Fruit fly (Drosophila melanogaster) Kc167 (cell line): ENCODE results near the gene CG43915.

Experiments used
- Myc ChIP-seq: fragments of >200 bp; optimal IDR thresholded peaks from 2 replicates; lab custom pipeline; 2017; ENCODE audit warnings: missing external identifiers
- Sin3A ChIP-seq: fragments of >200 bp; optimal IDR thresholded peaks from 2 replicates; lab custom pipeline; 2018; ENCODE audit warnings: missing external identifiers
- h ChIP-seq: fragments of >200 bp; optimal IDR thresholded peaks from 3 replicates; lab custom pipeline; 2018; ENCODE audit warnings: missing external identifiers
- insv ChIP-seq: fragments of >200 bp; optimal IDR thresholded peaks from 3 replicates; lab custom pipeline; 2018; ENCODE audit warnings: missing external identifiers
- psq ChIP-seq: fragments of >200 bp; optimal IDR thresholded peaks from 2 replicates; lab custom pipeline; 2017; ENCODE audit warnings: missing external identifiers
- ttk ChIP-seq: sonication (Bioruptor generic); optimal IDR thresholded peaks from 2 replicates; lab custom pipeline; 2017; ENCODE audit warnings: missing external identifiers

The CG43915 gene

DNA sequence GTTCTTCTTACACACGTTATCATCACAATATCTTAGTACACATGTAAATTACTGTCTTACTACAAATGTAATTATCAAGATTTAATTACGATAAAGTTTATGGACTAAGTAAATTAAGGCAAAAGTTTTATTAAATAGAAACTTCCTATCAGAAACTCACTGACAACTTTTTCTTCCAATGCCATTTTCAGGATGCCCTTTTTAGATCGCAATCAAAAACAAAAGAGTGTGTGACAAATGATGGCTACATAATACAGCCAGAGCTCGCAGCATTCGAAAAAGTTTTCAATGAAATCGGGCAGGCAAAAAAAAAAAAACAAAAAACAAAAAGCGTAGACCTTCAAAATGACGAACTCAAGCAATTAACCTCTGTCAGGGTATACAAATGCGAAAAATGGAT lies at the start of gene CG43915:
Gene CG43915, plus strand, starts transcription at position 301 of the 400 bp plus-strand sequence.
- TF ChIP-seq Sin3A (lab: Kevin White, UChicago) = no peak
- no peak for TF ChIP-seq Myc
- TF ChIP-seq psq = no peak
- no peak for TF ChIP-seq h (lab: Kevin White, UChicago)
- TF ChIP-seq insv (lab: Kevin White, UChicago) = no peak
- TF ChIP-seq ttk (lab: Kevin White, UChicago) = no peak

DNA sequence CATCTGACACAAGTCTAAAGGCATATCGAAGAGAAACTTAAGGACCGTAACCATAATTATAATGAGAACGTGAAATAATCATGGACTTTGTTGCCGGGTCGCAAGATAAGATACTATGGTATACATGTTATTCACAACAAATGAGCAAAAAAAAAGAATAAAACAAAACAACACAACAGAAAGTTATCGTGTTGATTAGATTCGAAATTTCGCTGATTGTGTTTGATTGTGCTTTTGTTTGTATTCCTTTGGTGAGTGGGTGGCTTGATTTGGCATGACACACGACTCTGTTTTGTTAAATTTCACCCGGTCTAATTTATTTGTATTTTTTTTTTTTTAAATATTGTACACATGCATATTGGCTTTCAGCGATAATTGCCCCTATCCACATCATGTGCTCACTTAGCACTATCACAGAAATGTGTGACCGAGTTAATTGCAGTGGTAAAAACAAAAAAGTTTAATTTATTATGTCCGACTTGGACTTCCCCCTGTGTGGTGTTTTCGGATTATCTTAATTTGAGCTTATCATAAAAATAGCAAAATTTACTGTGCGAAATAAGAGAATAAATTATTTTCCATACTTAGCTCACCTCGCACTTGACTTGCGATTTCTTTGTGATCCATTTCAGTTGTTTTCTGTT lies 48.9 kb upstream of the CG43915 start:
- TF ChIP-seq psq (no peak), insv (lab: Kevin White, UChicago) (no peak), ttk (lab: Kevin White, UChicago) (no peak), h (lab: Kevin White, UChicago) (no peak), Sin3A (lab: Kevin White, UChicago) (no peak), Myc (no peak)

DNA sequence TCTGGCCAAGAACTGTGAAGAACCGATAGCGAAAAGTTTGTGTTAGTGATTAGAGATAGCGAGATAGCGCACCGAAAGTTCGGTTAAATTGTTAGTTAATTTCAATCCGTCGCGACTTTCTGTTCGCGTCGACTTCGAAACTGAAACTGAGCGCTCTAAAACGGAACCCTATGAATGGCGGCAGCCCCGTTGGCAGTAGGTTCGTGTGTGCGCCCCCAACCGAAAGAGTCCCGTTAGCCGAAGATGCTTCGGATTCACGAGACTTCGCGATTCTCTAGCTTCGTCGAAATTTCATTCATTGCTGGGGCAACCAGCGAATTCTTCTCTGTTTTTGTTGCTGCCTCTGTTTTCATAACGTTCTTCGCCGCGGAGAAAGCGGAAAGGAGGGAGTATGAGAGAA lies 47.2 kb upstream of the CG43915 start:
- TF ChIP-seq psq = no peak

DNA sequence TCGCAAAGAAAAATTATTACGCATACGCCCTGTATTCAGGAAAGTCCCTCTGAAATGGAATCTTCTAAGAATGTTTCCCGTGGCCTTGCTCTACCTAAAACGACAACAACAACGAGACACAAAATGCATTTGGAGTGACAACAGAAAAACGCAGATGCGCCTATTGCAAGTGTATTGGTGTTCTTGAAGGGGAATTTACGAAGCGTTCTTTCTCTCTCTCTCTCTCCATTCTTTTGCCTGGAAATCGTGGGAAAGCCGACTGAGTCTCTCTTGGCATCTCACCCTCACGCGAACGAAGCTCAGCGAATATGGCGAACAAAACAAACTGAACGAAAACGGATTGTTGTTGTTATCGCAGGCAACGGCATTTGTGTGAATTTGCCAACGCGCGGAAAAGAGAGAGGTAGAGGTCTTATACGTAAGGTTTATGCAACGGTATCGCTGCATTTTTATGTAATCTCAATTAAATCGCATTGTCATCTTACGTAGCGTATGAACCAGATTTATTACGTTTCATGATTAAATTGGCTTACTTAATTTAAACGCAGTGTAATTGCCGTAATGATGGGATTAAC lies 46.4 kb upstream of the CG43915 start:
- no peak for TF ChIP-seq insv (lab: Kevin White, UChicago)
- TF ChIP-seq Sin3A (lab: Kevin White, UChicago) = no peak
- no peak for TF ChIP-seq psq
- TF ChIP-seq ttk (lab: Kevin White, UChicago) = no peak
- no peak for TF ChIP-seq Myc
- no peak for TF ChIP-seq h (lab: Kevin White, UChicago)

DNA sequence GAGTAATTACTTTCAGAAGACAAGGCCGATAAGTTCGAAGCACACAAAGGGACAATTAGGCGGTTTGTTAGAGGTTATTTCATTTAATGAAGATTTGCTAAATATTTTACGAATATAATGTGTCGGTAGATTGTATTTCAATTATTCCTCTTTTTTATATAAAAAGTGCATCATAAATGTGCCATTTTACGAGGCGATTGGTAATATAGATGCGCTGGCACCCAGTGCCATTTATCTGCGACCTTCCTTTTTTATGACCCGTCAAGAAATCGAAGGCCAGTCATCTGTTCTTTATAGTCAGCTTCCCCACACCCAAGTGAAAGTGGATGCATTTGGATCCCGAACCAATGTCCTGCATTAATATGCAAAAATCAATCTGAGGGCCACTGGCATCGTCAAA lies 45.2 kb upstream of the CG43915 start:
- no peak for TF ChIP-seq ttk (lab: Kevin White, UChicago)
- TF ChIP-seq insv (lab: Kevin White, UChicago) = no peak
- no peak for TF ChIP-seq Sin3A (lab: Kevin White, UChicago)
- TF ChIP-seq h (lab: Kevin White, UChicago) = no peak
- no peak for TF ChIP-seq psq
- no peak for TF ChIP-seq Myc

DNA sequence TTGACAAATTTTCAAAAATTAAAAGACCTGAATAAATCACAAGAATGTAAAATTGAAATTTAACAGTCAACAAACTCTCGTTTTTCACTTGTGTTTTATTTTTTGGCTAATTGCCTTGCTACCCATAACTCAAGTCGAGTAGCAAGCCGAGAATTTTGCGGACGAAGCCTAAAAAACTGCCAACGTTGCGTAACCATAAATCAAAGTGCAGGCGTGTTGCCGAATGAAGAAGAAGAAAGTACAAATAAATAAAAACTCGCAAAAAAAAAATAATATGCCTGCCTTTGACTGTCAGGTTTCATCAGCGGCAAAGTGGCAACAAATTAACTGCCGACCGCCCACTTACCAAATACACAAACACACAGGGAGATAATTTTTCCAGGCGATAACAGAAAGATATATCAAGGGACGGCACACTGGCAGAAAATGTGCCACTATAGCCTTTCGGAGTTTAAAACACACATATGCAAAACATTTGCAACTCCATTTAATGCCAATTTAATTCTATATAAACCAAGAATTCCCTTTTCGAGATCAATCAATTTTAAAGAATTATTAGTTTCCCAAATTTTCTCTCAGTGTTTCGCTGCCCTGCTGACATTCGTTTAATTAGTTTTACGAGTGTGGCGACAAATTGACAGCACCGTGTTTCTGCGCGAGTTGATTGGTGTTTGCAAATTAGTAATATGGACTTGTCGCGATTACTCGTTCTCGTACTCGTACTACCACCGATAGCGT lies 44.3 kb upstream of the CG43915 start:
- TF ChIP-seq Sin3A (lab: Kevin White, UChicago) = no peak
- TF ChIP-seq psq = no peak
- no peak for TF ChIP-seq h (lab: Kevin White, UChicago)
- TF ChIP-seq insv (lab: Kevin White, UChicago) = no peak
- TF ChIP-seq Myc = no peak
- no peak for TF ChIP-seq ttk (lab: Kevin White, UChicago)

DNA sequence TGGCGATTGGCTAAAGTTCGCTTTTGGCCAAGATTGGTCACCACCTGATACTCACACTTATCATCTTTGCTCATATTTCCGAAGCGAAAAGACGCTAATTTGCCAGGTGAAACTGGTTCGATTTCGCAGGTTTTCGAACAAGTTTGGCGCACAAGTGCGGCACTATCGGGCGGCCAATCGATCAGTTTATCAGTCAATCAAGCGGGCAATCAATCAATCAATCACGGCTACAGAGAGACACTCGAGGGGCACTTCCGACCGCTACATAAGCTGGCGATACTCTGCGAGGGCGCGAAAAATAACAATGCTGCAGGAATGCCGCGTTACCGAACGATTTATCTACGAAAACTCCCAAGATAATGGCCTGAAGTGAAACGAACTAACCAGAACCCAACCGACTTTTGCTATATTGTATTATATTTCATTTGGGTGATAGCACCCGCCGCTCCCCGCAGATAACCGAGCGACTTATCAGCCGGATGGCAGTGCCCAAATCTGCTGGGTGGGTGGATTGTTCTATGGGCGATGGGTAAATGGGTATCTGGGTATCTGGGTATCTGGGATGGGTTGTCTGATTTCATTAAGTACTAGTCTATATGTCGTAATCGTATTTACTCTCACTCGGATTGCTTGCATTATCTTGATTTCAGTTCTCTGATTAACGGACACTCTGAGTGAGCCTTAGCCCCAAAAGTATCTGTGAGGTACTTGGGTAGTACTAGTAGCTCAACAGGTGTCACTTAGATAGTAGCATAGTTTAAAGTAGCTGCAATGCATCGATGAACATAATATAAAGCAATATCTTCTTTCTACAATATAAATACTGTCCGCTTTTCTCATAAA lies 43.5 kb upstream of the CG43915 start:
- TF ChIP-seq psq (no peak), h (lab: Kevin White, UChicago) (no peak), Myc (no peak), ttk (lab: Kevin White, UChicago) (no peak), Sin3A (lab: Kevin White, UChicago) (no peak), insv (lab: Kevin White, UChicago) (no peak)

DNA sequence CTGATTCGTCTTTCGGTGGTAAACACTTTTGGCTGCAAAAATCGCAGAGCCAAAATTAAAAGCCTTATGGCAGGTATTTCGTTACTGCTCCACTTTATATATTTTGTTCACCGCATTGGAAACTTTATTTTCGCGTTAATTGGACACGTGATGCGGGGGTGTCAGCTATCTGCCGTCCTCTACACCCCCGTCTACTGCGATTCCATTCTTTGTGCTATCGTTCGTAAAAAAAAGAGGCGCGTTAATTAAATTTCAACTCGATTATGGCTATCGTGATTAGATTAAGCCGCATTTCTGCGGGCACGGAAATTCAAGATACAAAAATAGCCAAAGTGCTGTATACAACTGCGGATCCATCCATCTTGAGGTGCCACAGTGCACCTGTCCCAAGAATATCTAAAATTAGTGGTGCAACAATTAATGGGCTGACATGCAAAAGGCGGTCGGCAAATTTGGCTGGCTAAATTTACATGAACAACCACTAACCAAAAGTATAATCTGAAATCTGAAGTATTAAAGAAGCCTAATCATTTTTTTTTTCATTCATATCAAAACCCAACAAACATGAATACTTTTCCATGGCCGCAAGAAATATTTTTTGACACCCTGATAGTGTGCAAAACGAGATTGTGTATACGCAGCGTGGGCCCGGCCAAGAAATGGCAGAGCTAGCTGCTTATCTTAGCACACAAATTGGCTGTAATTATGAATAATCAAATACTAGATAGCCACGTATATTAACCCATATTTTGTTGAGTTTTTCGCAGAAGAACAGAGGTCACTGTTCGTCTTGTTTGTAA lies 42.5 kb upstream of the CG43915 start:
- no peak for TF ChIP-seq psq
- TF ChIP-seq h (lab: Kevin White, UChicago) = no peak
- no peak for TF ChIP-seq insv (lab: Kevin White, UChicago)
- no peak for TF ChIP-seq Myc
- TF ChIP-seq Sin3A (lab: Kevin White, UChicago) = no peak
- TF ChIP-seq ttk (lab: Kevin White, UChicago) = no peak

DNA sequence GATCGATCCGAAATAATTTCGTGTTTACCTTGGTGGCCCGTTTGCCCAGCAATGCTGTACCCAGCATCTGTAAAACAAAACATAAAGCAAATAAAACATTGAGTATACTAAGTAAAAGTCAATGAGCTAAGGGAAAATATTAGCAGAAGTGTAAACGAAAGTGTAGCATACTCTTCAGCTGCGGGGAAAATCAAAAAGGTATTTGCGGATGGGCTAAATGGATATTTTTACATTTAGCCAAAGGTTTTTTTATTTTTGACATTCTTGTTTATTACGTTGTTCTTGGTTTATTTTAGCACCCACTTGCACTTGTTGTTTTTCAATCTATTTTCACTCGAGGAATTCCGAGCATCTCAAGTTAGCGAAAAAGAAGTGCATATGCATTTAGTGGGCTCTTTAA lies 41.8 kb upstream of the CG43915 start:
- no peak for TF ChIP-seq h (lab: Kevin White, UChicago)
- no peak for TF ChIP-seq Myc

DNA sequence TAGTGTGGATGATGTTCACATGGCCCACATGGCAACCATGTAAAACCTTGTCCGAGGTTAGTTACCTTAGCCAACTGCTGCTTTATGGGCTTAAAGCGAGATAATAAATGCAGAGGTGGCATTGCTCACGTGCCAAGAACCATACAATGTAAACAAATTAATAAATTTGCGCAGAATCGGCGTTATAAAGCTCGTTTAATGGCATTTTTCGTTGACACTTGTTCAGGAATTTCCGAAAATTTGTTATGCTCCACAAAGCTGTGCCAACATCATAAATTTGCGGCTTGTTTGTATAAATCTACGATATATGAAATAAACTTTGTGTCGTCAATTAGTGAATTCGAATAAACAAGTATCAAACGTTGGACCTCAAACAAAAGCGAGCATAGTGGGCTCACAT lies 40.9 kb upstream of the CG43915 start:
- TF ChIP-seq Sin3A (lab: Kevin White, UChicago) = no peak
- no peak for TF ChIP-seq h (lab: Kevin White, UChicago)
- no peak for TF ChIP-seq insv (lab: Kevin White, UChicago)
- no peak for TF ChIP-seq psq
- TF ChIP-seq Myc = no peak
- no peak for TF ChIP-seq ttk (lab: Kevin White, UChicago)

DNA sequence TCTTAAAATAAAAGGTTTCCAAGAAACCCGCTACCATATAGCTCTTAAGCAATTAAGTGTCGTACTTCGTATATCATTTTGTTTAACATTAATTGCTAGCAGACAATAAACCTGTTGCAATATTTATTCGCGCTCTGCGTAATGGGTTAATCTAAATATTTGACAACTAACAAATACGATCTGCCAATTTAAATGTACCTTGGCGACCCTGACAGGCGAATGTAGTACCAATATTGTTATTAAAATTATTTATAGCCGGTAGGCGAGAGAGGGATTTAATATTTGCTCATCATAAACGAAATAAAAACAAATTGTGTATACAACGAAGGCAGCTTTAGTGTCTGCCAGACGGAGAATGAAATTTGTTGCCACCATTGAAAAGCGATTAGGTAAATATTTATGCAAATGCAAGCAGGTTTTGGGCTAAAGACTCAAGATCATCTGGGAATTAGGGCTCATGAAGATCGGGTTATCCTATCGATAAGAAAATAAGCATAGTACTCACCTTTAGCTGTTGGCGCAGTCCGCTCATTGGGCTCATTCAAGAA lies 39.9 kb upstream of the CG43915 start:
- no peak for TF ChIP-seq Sin3A (lab: Kevin White, UChicago)
- TF ChIP-seq h (lab: Kevin White, UChicago) = no peak
- no peak for TF ChIP-seq ttk (lab: Kevin White, UChicago)
- no peak for TF ChIP-seq insv (lab: Kevin White, UChicago)
- TF ChIP-seq Myc = no peak
- no peak for TF ChIP-seq psq
